Worm (Caenorhabditis elegans) whole organism, L3 larva: ENCODE data around the gene nlp-34.

Source experiments
- R02D3.7 ChIP-seq: fragments of 150-350 bp; optimal IDR thresholded peaks from 2 replicates; lab custom pipeline; 2014; ENCODE audit warnings: missing biosample characterization, missing genetic modification characterization
- ZK546.5 ChIP-seq: sonication (generic microtip); optimal IDR thresholded peaks from 2 replicates; lab custom pipeline; 2017; ENCODE audit warnings: missing biosample characterization, missing genetic modification characterization
- aly-2 ChIP-seq: fragments of 150-350 bp; optimal IDR thresholded peaks from 2 replicates; lab custom pipeline; 2014; ENCODE audit warnings: missing biosample characterization, missing genetic modification characterization
- ceh-16 ChIP-seq: sonication (generic microtip); optimal IDR thresholded peaks from 2 replicates; lab custom pipeline; 2017; ENCODE audit warnings: missing biosample characterization, missing genetic modification characterization
- ceh-82 ChIP-seq: fragments of 150-350 bp; optimal IDR thresholded peaks from 2 replicates; lab custom pipeline; 2014; ENCODE audit warnings: missing biosample characterization, missing genetic modification characterization
- ceh-9 ChIP-seq: sonication (generic microtip); optimal IDR thresholded peaks from 2 replicates; lab custom pipeline; 2018; ENCODE audit warnings: missing biosample characterization, missing genetic modification characterization
- egl-27 ChIP-seq: sonication (generic microtip); optimal IDR thresholded peaks from 4 replicates; lab custom pipeline; 2017; ENCODE audit warnings: missing biosample characterization, missing genetic modification reagents, missing genetic modification characterization
- egl-5 ChIP-seq: fragments of 150-350 bp; optimal IDR thresholded peaks from 2 replicates; lab custom pipeline; 2017; ENCODE audit warnings: missing biosample characterization, missing genetic modification reagents, missing genetic modification characterization, inconsistent platforms
- elt-2 ChIP-seq: sonication (generic microtip); optimal IDR thresholded peaks from 2 replicates; lab custom pipeline; 2016; ENCODE audit warnings: missing genetic modification reagents, mild to moderate bottlenecking, missing genetic modification characterization, missing compliant biosample characterization
- fkh-10 ChIP-seq: sonication (generic microtip); optimal IDR thresholded peaks from 2 replicates; lab custom pipeline; 2017; ENCODE audit warnings: missing biosample characterization, missing genetic modification reagents, missing genetic modification characterization
- fkh-2 ChIP-seq: fragments of 150-350 bp; optimal IDR thresholded peaks from 2 replicates; lab custom pipeline; 2014; ENCODE audit warnings: missing biosample characterization, missing genetic modification reagents, missing genetic modification characterization
- hmg-11 ChIP-seq: sonication (generic microtip); optimal IDR thresholded peaks from 2 replicates; lab custom pipeline; 2016; ENCODE audit warnings: missing genetic modification characterization, missing compliant biosample characterization
- lin-15B ChIP-seq: fragments of 150-350 bp; optimal IDR thresholded peaks from 2 replicates; lab custom pipeline; 2014; ENCODE audit warnings: missing biosample characterization, missing genetic modification characterization
- lin-39 ChIP-seq: fragments of 150-350 bp; optimal IDR thresholded peaks from 2 replicates; lab custom pipeline; 2018; ENCODE audit warnings: missing biosample characterization, missing genetic modification reagents, missing genetic modification characterization
- lsy-12 ChIP-seq: sonication (generic microtip); optimal IDR thresholded peaks from 2 replicates; lab custom pipeline; 2016; ENCODE audit warnings: mild to moderate bottlenecking, missing genetic modification characterization, missing compliant biosample characterization
- mdl-1 ChIP-seq: fragments of 150-350 bp; optimal IDR thresholded peaks from 2 replicates; lab custom pipeline; 2014; ENCODE audit warnings: missing biosample characterization, missing genetic modification characterization
- mml-1 ChIP-seq: fragments of 150-350 bp; sonication (generic microtip); optimal IDR thresholded peaks from 3 replicates; lab custom pipeline; 2014; ENCODE audit warnings: missing biosample characterization, missing genetic modification characterization
- nfya-1 ChIP-seq: sonication (generic microtip); optimal IDR thresholded peaks from 2 replicates; lab custom pipeline; 2017; ENCODE audit warnings: missing genetic modification characterization, mild to moderate bottlenecking, missing compliant biosample characterization, antibody characterized with exemption, moderate library complexity; ENCODE audit not compliant: insufficient read depth
- nhr-11 ChIP-seq: fragments of 150-350 bp; optimal IDR thresholded peaks from 2 replicates; lab custom pipeline; 2014; ENCODE audit warnings: missing biosample characterization, missing genetic modification characterization
- nhr-28 ChIP-seq: fragments of 150-350 bp; optimal IDR thresholded peaks from 2 replicates; lab custom pipeline; 2014; ENCODE audit warnings: missing biosample characterization, missing genetic modification characterization
- nhr-43 ChIP-seq: sonication (generic microtip); optimal IDR thresholded peaks from 2 replicates; lab custom pipeline; 2016; ENCODE audit warnings: mild to moderate bottlenecking, missing genetic modification characterization, missing compliant biosample characterization; ENCODE audit not compliant: poor library complexity, severe bottlenecking
- nhr-67 ChIP-seq: fragments of 150-350 bp; optimal IDR thresholded peaks from 2 replicates; lab custom pipeline; 2014; ENCODE audit warnings: missing biosample characterization, missing genetic modification characterization
- nhr-76 ChIP-seq: fragments of 150-350 bp; sonication (generic microtip); optimal IDR thresholded peaks from 5 replicates; lab custom pipeline; 2014; ENCODE audit warnings: missing biosample characterization, missing genetic modification characterization
- pha-4 ChIP-seq: fragments of 150-350 bp; optimal IDR thresholded peaks from 2 replicates; lab custom pipeline; 2014; ENCODE audit warnings: missing biosample characterization, missing genetic modification reagents, missing genetic modification characterization
- pqm-1 ChIP-seq: fragments of 150-350 bp; optimal IDR thresholded peaks from 2 replicates; lab custom pipeline; 2017; ENCODE audit warnings: missing biosample characterization, missing genetic modification characterization, inconsistent platforms
- sea-2 ChIP-seq: fragments of 150-350 bp; sonication (generic microtip); optimal IDR thresholded peaks from 4 replicates; lab custom pipeline; 2014; ENCODE audit warnings: missing biosample characterization, missing genetic modification reagents, missing genetic modification characterization
- skn-1 ChIP-seq: fragments of 150-350 bp; optimal IDR thresholded peaks from 2 replicates; lab custom pipeline; 2014; ENCODE audit warnings: missing biosample characterization, missing genetic modification characterization
- snpc-4 ChIP-seq: fragments of 150-350 bp; optimal IDR thresholded peaks from 2 replicates; lab custom pipeline; 2014; ENCODE audit warnings: missing biosample characterization, missing genetic modification characterization
- tbx-2 ChIP-seq: sonication (generic microtip); optimal IDR thresholded peaks from 2 replicates; lab custom pipeline; 2016; ENCODE audit warnings: mild to moderate bottlenecking, missing genetic modification characterization, missing compliant biosample characterization
- unc-62 ChIP-seq: fragments of 150-350 bp; sonication (generic microtip); optimal IDR thresholded peaks from 4 replicates; lab custom pipeline; 2014; ENCODE audit warnings: missing biosample characterization, missing genetic modification reagents, missing genetic modification characterization
- zag-1 ChIP-seq: fragments of 150-350 bp; optimal IDR thresholded peaks from 2 replicates; lab custom pipeline; 2014; ENCODE audit warnings: missing biosample characterization, missing genetic modification characterization
- ztf-11 ChIP-seq: fragments of 150-350 bp; optimal IDR thresholded peaks from 2 replicates; lab custom pipeline; 2014; ENCODE audit warnings: missing biosample characterization, missing genetic modification characterization
- ztf-4 ChIP-seq: fragments of 150-350 bp; optimal IDR thresholded peaks from 2 replicates; lab custom pipeline; 2014; ENCODE audit warnings: missing biosample characterization, missing genetic modification characterization

nlp-34 gene

DNA sequence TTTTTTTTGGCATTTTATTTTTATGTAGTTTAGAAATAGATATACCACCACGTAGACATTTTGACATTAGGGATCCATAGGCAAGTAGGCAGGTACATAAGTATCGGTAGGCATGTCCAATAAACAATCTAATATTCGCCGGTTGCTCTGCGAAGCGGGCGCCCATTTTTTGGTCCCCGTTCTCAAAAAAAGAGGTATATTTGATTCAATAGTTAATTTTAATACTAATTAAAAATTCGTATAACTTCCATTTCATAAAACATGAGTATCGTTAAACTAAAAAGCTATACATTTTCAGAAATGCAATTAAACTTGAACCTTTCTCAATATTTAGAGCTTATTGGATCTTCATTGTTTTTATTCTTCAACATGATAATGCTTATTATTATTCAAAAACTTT, 2.0 kb downstream of the nlp-34 start, which contains the start of gene str-83:
TSS of gene str-83 (plus strand) at position 301 of the 400 bp plus-strand sequence.
- TF ChIP-seq tbx-2 (tag; lab: Kevin White, UChicago) (no peak), pha-4 (tag; lab: Kevin White, UChicago) (no peak), mml-1 (tag; lab: Kevin White, UChicago) (no peak), egl-5 (tag; lab: Kevin White, UChicago) (no peak)

DNA sequence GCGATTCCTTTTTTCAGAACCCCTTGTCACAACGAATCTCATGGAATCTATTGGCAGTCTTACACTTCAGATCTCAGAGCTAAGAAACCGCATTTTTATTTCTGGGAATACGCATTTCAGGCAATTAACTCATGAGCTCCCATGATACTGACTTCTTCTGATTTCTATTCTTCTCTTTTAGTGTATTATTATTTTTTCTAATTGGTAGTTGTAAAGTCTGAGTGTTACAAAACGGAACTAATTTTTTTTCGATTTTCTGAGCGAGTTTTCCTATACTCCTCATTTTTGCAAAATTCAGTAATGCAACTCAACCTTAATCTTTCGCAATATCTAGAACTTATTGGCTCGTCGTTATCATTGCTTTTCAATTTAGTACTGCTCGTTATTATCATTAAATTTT, 4.6 kb downstream of the nlp-34 start, which contains the start of gene str-82:
TSS of gene str-82 (plus strand) at position 301 of the 400 bp plus-strand sequence.
- no peak for TF ChIP-seq ceh-82
- TF ChIP-seq hmg-11 (tag; lab: Kevin White, UChicago), result no peak
- no peak for TF ChIP-seq nhr-43 (tag; lab: Kevin White, UChicago)

DNA sequence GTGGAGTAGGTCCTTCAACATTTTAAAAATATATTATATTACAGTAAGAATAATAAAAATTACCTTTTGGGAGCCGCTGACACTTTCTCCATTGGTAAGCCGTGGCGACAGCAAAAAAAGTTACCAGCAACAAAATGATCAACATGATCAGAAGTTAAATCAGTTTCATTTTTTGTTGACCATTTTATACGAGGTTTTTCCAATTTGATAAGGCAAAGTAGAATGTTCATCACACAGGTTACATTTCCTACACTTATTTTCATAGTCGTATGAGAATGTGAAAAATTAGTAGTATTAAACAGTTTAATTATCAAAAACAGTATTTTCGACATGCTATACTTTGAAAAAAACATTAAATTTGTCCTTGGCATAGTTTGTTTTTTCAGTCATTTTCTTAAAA, 6.1 kb downstream of the nlp-34 start, which contains the start of gene cyp-34A10:
TSS of gene cyp-34A10 (minus strand) at position 146 of the 400 bp plus-strand sequence.
- no peak for TF ChIP-seq pqm-1 (tag; lab: Kevin White, UChicago)
- TF ChIP-seq, all 47 proteins: peak for 0

DNA sequence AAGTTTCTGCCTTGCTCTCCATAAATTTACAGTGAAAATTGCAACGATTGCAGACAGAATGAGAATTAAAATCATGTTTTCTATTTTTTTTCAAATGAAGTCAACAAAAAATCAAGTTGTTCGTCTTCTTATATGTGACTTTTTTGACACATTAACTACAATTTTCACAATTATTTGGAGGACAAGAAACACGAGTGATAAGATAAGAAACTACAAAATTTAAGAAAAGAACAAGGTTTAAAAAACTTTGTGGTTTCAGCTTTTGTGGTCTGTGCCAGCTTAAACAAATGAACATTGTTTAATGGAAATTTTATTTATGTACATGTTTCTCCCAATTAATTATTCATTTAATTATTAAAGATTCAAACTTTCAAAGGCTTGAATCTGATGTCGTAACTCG, 8.5 kb downstream of the nlp-34 start, which contains the start of gene cyp-34A9:
TSS of gene cyp-34A9 (minus strand) at position 131 of the 400 bp plus-strand sequence.
- peak; percentile 71 for TF ChIP-seq pqm-1 (tag; lab: Kevin White, UChicago)
- TF ChIP-seq unc-62 (GFP tag; lab: Kevin White, UChicago), result no peak
- peak; percentile 10 for TF ChIP-seq pha-4 (tag; lab: Kevin White, UChicago)
- TF ChIP-seq ztf-4 (tag; lab: Kevin White, UChicago), result no peak
- TF ChIP-seq lin-39 (tag; lab: Kevin White, UChicago), result no peak
- no peak for TF ChIP-seq fkh-10 (GFP tag; lab: Kevin White, UChicago)
- TF ChIP-seq egl-27 (tag; lab: Kevin White, UChicago), result no peak
- peak; percentile 80 for TF ChIP-seq elt-2 (tag; lab: Kevin White, UChicago)
- TF ChIP-seq nhr-11 (tag; lab: Kevin White, UChicago), result no peak
- no peak for TF ChIP-seq lin-15B (tag; lab: Kevin White, UChicago)
- no peak for TF ChIP-seq sea-2 (GFP tag; lab: Kevin White, UChicago)

DNA sequence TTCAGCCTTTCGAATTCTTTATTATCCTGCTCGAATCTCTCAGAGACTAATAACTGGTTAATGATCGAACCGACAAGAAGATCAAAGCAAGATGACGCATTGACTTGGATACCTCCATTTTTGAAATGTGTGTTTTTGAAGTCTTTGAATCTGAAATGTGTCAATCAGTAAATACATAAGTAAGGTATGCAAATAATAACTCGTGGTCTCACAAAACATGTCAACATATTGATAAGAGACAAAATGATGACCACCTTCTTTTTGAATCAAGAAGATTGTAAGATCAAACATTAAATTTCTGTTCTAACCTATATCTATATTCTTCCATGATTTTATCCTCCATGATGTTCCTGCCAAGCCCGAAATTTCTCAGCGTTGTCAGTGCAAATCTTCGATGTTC, 9.3 kb downstream of the nlp-34 start:
- TF ChIP-seq ceh-82 (no peak), elt-2 (tag; lab: Kevin White, UChicago) (peak; percentile 23)

DNA sequence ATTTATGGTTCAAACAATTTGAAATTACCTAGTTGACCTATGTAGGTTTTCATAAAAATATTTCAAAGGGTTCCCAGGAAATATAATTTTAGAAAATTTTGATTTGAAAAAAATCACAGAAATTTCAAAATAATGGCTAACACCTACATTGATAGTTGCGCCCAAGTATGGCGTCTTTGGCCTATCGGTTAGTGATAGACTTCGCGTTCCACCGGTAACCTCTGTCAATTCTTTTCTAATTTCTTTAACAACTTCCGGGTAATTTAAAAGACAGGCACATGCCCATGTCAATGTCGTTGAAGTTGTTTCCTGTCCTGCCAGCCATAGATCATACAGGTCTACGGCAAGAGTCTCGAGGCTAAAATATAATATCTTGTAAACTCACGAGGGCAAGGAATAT, 10.0 kb downstream of the nlp-34 start:
- TF ChIP-seq R02D3.7, result no peak
- TF ChIP-seq elt-2 (tag; lab: Kevin White, UChicago), result no peak
- TF ChIP-seq zag-1 (tag; lab: Kevin White, UChicago), result no peak
- TF ChIP-seq nhr-11 (tag; lab: Kevin White, UChicago), result no peak
- no peak for TF ChIP-seq nhr-28
- no peak for TF ChIP-seq snpc-4 (tag; lab: Kevin White, UChicago)
- no peak for TF ChIP-seq skn-1 (tag; lab: Kevin White, UChicago)
- TF ChIP-seq ceh-16 (tag; lab: Kevin White, UChicago), result no peak
- no peak for TF ChIP-seq lsy-12
- no peak for TF ChIP-seq fkh-2 (tag; lab: Kevin White, UChicago)
- no peak for TF ChIP-seq mdl-1 (tag; lab: Kevin White, UChicago)
- TF ChIP-seq ZK546.5, result no peak
- no peak for TF ChIP-seq egl-27 (tag; lab: Kevin White, UChicago)
- TF ChIP-seq ceh-9 (tag; lab: Kevin White, UChicago), result no peak
- TF ChIP-seq nhr-67 (tag; lab: Kevin White, UChicago), result no peak
- TF ChIP-seq nhr-76 (tag; lab: Kevin White, UChicago), result no peak
- TF ChIP-seq aly-2 (tag; lab: Kevin White, UChicago), result no peak
- no peak for TF ChIP-seq ztf-11 (tag; lab: Kevin White, UChicago)
- TF ChIP-seq nfya-1 (tag; lab: Kevin White, UChicago), result no peak
